Worm (Caenorhabditis elegans) whole organism, young adult: ENCODE measurements around the gene srab-3.

Source experiments
- F22D6.2 ChIP-seq: sonication (generic microtip); optimal IDR thresholded peaks from 2 replicates; lab custom pipeline; 2016; ENCODE audit warnings: mild to moderate bottlenecking, missing genetic modification characterization, missing compliant biosample characterization
- F23B12.7 ChIP-seq: sonication (generic microtip); optimal IDR thresholded peaks from 2 replicates; lab custom pipeline; 2017; ENCODE audit warnings: missing genetic modification characterization, mild to moderate bottlenecking, missing compliant biosample characterization, antibody characterized with exemption, moderate library complexity; ENCODE audit not compliant: insufficient read depth
- F52B5.7 ChIP-seq: sonication (generic microtip); optimal IDR thresholded peaks from 2 replicates; lab custom pipeline; 2016; ENCODE audit warnings: mild to moderate bottlenecking, missing genetic modification characterization, missing compliant biosample characterization
- F55B11.4 ChIP-seq: sonication (generic microtip); optimal IDR thresholded peaks from 2 replicates; lab custom pipeline; 2016; ENCODE audit warnings: missing compliant biosample characterization, missing genetic modification characterization, borderline replicate concordance; ENCODE audit not compliant: insufficient read depth
- F57A8.1 ChIP-seq: fragments of 200-800 bp; sonication (Bioruptor generic); optimal IDR thresholded peaks from 2 replicates; lab custom pipeline; 2018; ENCODE audit warnings: mild to moderate bottlenecking, missing genetic modification characterization, moderate library complexity, missing compliant biosample characterization
- K11D2.4 ChIP-seq: fragments of 200-800 bp; sonication (Bioruptor generic); IDR thresholded peaks from 2 replicates; pipeline ENCODE4 v1.3.6; 2022; ENCODE audit warnings: missing genetic modification reagents, missing genetic modification characterization, missing compliant biosample characterization
- K12H6.12 ChIP-seq: fragments of 200-800 bp; sonication (Bioruptor generic); optimal IDR thresholded peaks from 2 replicates; lab custom pipeline; 2018; ENCODE audit warnings: mild to moderate bottlenecking, missing genetic modification characterization, missing compliant biosample characterization
- Y56A3A.18 ChIP-seq: fragments of 200-800 bp; sonication (Bioruptor generic); IDR thresholded peaks from 2 replicates; pipeline ENCODE4 v1.3.6; 2022; ENCODE audit warnings: missing genetic modification reagents, missing genetic modification characterization, missing compliant biosample characterization
- Y79H2A.3 ChIP-seq: fragments of 200-800 bp; sonication (Bioruptor generic); conservative IDR thresholded peaks from 2 replicates; pipeline ENCODE4 v1.3.6; 2022; ENCODE audit warnings: missing genetic modification reagents, missing genetic modification characterization, missing compliant biosample characterization
- akir-1 ChIP-seq: fragments of 200-800 bp; sonication (Bioruptor generic); optimal IDR thresholded peaks from 2 replicates; lab custom pipeline; 2018; ENCODE audit warnings: mild to moderate bottlenecking, missing genetic modification characterization, moderate library complexity, missing compliant biosample characterization
- ama-1 ChIP-seq, 3 experiments: fragments of 150-350 bp in 1 of 3; sonication (generic microtip) in 2 of 3; optimal IDR thresholded peaks; 2 replicates each; lab custom pipeline; 2014 to 2018; ENCODE audit warnings: missing biosample characterization in 2 of 3, missing genetic modification characterization in 2 of 3, missing genetic modification reagents in 2 of 3
- attf-5 ChIP-seq: fragments of 200-800 bp; sonication (Bioruptor generic); optimal IDR thresholded peaks from 2 replicates; lab custom pipeline; 2018; ENCODE audit warnings: mild to moderate bottlenecking, missing genetic modification characterization, missing compliant biosample characterization
- bed-1 ChIP-seq: fragments of 200-800 bp; sonication (Bioruptor generic); IDR thresholded peaks from 2 replicates; pipeline ENCODE4 v1.3.6; 2022; ENCODE audit warnings: missing genetic modification reagents, missing genetic modification characterization, missing compliant biosample characterization
- cebp-1 ChIP-seq, 2 experiments: fragments of 200-800 bp in 1 of 2; sonication (Bioruptor generic) in 1 of 2; sonication (generic microtip) in 1 of 2; IDR thresholded peaks in 1 of 2; optimal IDR thresholded peaks in 1 of 2; 2 replicates each; pipeline versions ENCODE4 v1.3.6 to Lab custom; 2017 to 2022; ENCODE audit warnings: missing compliant biosample characterization in 2 of 2, missing genetic modification characterization in 2 of 2, mild to moderate bottlenecking in 1 of 2, missing genetic modification reagents in 1 of 2, moderate library complexity in 1 of 2
- ceh-27 ChIP-seq: fragments of 200-800 bp; sonication (Bioruptor generic); optimal IDR thresholded peaks from 2 replicates; lab custom pipeline; 2018; ENCODE audit warnings: mild to moderate bottlenecking, missing genetic modification characterization, moderate library complexity, missing compliant biosample characterization
- ceh-58 ChIP-seq: fragments of 200-800 bp; sonication (Bioruptor generic); IDR thresholded peaks from 2 replicates; pipeline ENCODE4 v1.3.6; 2022; ENCODE audit warnings: missing genetic modification characterization, missing compliant biosample characterization
- ceh-91 ChIP-seq: fragments of 200-800 bp; sonication (Bioruptor generic); IDR thresholded peaks from 2 replicates; pipeline ENCODE4 v1.3.6; 2022; ENCODE audit warnings: missing genetic modification reagents, missing genetic modification characterization, missing compliant biosample characterization
- dox-1 ChIP-seq: fragments of 200-800 bp; sonication (Bioruptor generic); IDR thresholded peaks from 2 replicates; pipeline ENCODE4 v1.3.6; 2022; ENCODE audit warnings: missing genetic modification reagents, missing genetic modification characterization, missing compliant biosample characterization
- egrh-3 ChIP-seq: fragments of 200-800 bp; sonication (Bioruptor generic); IDR thresholded peaks from 2 replicates; pipeline ENCODE4 v1.3.6; 2022; ENCODE audit warnings: missing genetic modification reagents, missing genetic modification characterization, missing compliant biosample characterization
- gei-17 ChIP-seq: fragments of 200-800 bp; sonication (Bioruptor generic); optimal IDR thresholded peaks from 2 replicates; lab custom pipeline; 2018; ENCODE audit warnings: mild to moderate bottlenecking, missing genetic modification characterization, missing compliant biosample characterization
- hlh-12 ChIP-seq: sonication (generic microtip); optimal IDR thresholded peaks from 2 replicates; lab custom pipeline; 2016; ENCODE audit warnings: missing genetic modification characterization, missing compliant biosample characterization
- hmg-20 ChIP-seq: fragments of 200-800 bp; sonication (Bioruptor generic); IDR thresholded peaks from 2 replicates; pipeline ENCODE4 v1.3.6; 2022; ENCODE audit warnings: missing genetic modification reagents, missing genetic modification characterization, missing compliant biosample characterization
- lin-54 ChIP-seq: fragments of 200-800 bp; sonication (Bioruptor generic); optimal IDR thresholded peaks from 2 replicates; lab custom pipeline; 2018; ENCODE audit warnings: mild to moderate bottlenecking, missing genetic modification characterization, missing compliant biosample characterization
- lir-1 ChIP-seq: fragments of 200-800 bp; sonication (Bioruptor generic); conservative IDR thresholded peaks from 2 replicates; pipeline ENCODE4 v1.3.6; 2022; ENCODE audit warnings: missing genetic modification reagents, missing genetic modification characterization, missing compliant biosample characterization
- nfyb-1 ChIP-seq: fragments of 200-800 bp; sonication (Bioruptor generic); IDR thresholded peaks from 2 replicates; pipeline ENCODE4 v1.3.6; 2022; ENCODE audit warnings: missing genetic modification reagents, missing genetic modification characterization, missing compliant biosample characterization
- nhr-27 ChIP-seq: fragments of 200-800 bp; sonication (Bioruptor generic); optimal IDR thresholded peaks from 2 replicates; lab custom pipeline; 2018; ENCODE audit warnings: mild to moderate bottlenecking, missing genetic modification characterization, moderate library complexity, missing compliant biosample characterization
- nhr-80 ChIP-seq: sonication (generic microtip); optimal IDR thresholded peaks from 2 replicates; lab custom pipeline; 2016; ENCODE audit warnings: missing genetic modification characterization, missing compliant biosample characterization
- nhr-90 ChIP-seq: sonication (generic microtip); optimal IDR thresholded peaks from 2 replicates; lab custom pipeline; 2016; ENCODE audit warnings: missing genotype, mild to moderate bottlenecking, missing genetic modification characterization, missing compliant biosample characterization
- pbrm-1 ChIP-seq: fragments of 200-800 bp; sonication (Bioruptor generic); IDR thresholded peaks from 2 replicates; pipeline ENCODE4 v1.3.6; 2022; ENCODE audit warnings: missing genetic modification reagents, missing genetic modification characterization, missing compliant biosample characterization
- repo-1 ChIP-seq: sonication (generic microtip); optimal IDR thresholded peaks from 2 replicates; lab custom pipeline; 2017; ENCODE audit warnings: mild to moderate bottlenecking, missing genetic modification characterization, missing compliant biosample characterization
- snpc-3.4 ChIP-seq: sonication (generic microtip); optimal IDR thresholded peaks from 2 replicates; lab custom pipeline; 2017; ENCODE audit warnings: missing genetic modification characterization, mild to moderate bottlenecking, missing compliant biosample characterization, antibody characterized with exemption, moderate library complexity, missing genotype, missing genetic modification reagents
- snpc-4 ChIP-seq, 5 experiments: fragments of 150-350 bp in 1 of 5; sonication (generic microtip) in 4 of 5; optimal IDR thresholded peaks; 2 replicates each; lab custom pipeline; 2014 to 2018; ENCODE audit warnings: missing genetic modification characterization in 5 of 5, missing biosample characterization in 3 of 5, antibody characterized with exemption in 2 of 5, mild to moderate bottlenecking in 2 of 5, missing compliant biosample characterization in 2 of 5, missing genotype in 2 of 5, moderate library complexity in 2 of 5, missing genetic modification reagents in 1 of 5
- somi-1 ChIP-seq: fragments of 200-800 bp; sonication (Bioruptor generic); optimal IDR thresholded peaks from 2 replicates; lab custom pipeline; 2018; ENCODE audit warnings: mild to moderate bottlenecking, missing genetic modification characterization, missing compliant biosample characterization
- unc-62 ChIP-seq: fragments of 150-350 bp; optimal IDR thresholded peaks from 2 replicates; lab custom pipeline; 2014; ENCODE audit warnings: missing biosample characterization, missing genetic modification reagents, missing genetic modification characterization
- ztf-18 ChIP-seq: sonication (generic microtip); optimal IDR thresholded peaks from 2 replicates; lab custom pipeline; 2016; ENCODE audit warnings: missing genotype, mild to moderate bottlenecking, missing genetic modification characterization, missing compliant biosample characterization
- ztf-25 ChIP-seq: fragments of 200-800 bp; sonication (Bioruptor generic); IDR thresholded peaks from 2 replicates; pipeline ENCODE4 v1.3.6; 2022; ENCODE audit warnings: missing genetic modification reagents, missing genetic modification characterization, missing compliant biosample characterization
- ztf-26 ChIP-seq: sonication (generic microtip); optimal IDR thresholded peaks from 2 replicates; lab custom pipeline; 2017; ENCODE audit warnings: missing genetic modification characterization, missing compliant biosample characterization

The srab-3 gene

DNA sequence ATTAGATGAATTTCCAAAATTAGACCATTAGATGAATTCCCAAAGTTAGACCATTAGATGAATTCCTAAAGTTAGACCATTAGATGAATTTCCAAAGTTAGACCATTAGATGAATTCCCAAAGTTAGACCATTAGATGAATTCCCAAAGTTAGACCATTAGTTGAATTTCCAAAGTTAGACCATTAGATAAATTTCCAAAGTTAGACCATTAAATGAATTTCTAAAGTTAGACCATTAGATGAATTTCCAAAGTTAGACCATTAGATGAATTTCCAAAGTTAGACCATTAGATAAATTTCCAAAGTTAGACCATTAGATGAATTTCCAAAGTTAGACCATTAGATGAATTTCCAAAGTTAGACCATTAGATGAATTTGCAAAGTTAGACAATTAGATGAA lies 32.4 kb downstream of the srab-3 start:
- peak; percentile 83 for TF ChIP-seq egrh-3 (GFP tag; lab: Robert Waterston, UW)

DNA sequence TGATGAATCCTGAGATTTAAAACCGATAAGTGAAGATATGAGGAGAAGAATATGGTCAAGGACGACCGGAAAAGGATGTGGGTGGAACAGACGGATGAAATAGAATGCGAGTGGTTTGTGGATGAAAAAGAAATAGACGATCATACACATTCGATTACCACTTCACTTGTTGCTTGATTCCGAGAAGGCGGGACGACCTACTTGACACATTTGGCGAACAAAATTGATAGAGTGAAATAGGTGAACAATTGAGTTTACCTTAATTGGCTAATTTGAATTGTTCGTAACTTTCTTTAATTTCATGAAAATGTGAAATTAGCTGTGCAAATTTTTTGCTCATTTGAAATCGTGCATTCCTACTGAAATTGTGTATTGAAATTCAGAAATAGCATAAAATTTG lies 35.6 kb downstream of the srab-3 start, which contains the start of gene Y58A7A.2:
TSS of gene Y58A7A.2 (minus strand) at position 101 of the 400 bp plus-strand sequence.
- TF ChIP-seq ceh-91 (GFP tag; lab: Robert Waterston, UW), result no peak
- TF ChIP-seq hmg-20 (GFP tag; lab: Robert Waterston, UW), result no peak

DNA sequence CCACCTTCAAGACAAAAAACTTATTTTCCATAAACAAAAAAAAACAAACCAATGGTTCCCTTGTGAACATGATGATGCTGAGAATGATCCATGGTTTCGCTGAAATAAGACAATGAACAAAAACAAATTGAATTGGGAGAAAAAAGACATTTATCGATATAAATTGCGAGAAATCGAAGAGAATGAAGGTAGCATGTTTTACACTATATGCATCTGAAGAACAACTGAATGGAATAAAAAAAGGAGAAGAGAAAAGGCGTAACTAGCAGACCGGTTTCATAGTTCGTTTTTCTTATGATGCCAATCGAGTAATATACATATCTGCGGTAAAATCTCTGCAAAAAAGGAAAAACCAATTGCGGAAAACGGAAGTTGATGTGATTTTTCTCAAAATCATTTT lies 38.3 kb downstream of the srab-3 start, which contains the start of gene Y58A7A.1:
TSS of gene Y58A7A.1 (minus strand) at position 101 of the 400 bp plus-strand sequence.
- no peak for TF ChIP-seq akir-1 (GFP tag; lab: Kevin White, UChicago)
- no peak for TF ChIP-seq K12H6.12 (tag; lab: Kevin White, UChicago)
- TF ChIP-seq hlh-12 (tag; lab: Kevin White, UChicago), result no peak
- no peak for TF ChIP-seq somi-1 (GFP tag; lab: Kevin White, UChicago)
- no peak for TF ChIP-seq bed-1 (GFP tag; lab: Robert Waterston, UW)
- TF ChIP-seq ztf-25 (GFP tag; lab: Robert Waterston, UW), result no peak
- no peak for TF ChIP-seq attf-5 (GFP tag; lab: Kevin White, UChicago)
- no peak for TF ChIP-seq gei-17
- TF ChIP-seq Y56A3A.18, result no peak
- no peak for TF ChIP-seq pbrm-1 (GFP tag; lab: Robert Waterston, UW)
- no peak for TF ChIP-seq nhr-90 (tag; lab: Kevin White, UChicago)
- TF ChIP-seq nfyb-1 (GFP tag; lab: Robert Waterston, UW), result no peak
- TF ChIP-seq cebp-1 (GFP tag; IDR thresholded peaks at IDR 0.05; lab: Robert Waterston, UW), result no peak
- no peak for TF ChIP-seq cebp-1 (tag; optimal IDR thresholded peaks at IDR 0.05; lab: Kevin White, UChicago)
- TF ChIP-seq, all 124 proteins: peak for 0

DNA sequence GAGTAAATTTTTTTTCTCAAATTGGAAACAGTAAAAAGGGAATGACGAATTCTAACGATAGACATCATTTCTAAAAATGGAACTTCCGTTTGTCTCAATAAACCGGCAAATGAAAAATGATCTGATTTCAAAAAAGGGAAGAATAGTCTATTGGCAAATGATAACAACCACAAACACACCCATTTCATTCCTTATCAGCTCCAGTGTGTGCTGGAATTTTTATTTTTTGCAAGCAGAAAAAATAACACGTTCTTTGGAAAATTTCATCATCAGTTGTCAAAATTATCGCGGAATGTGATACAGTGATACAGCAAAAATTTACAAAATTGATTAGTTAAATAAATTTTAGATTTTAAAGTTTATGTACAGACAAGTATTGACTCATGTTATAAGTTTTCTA lies 40.3 kb downstream of the srab-3 start:
- TF ChIP-seq nhr-80 (tag; lab: Kevin White, UChicago) (peak; percentile 87), unc-62 (peak; percentile 67), cebp-1 (GFP tag; IDR thresholded peaks at IDR 0.05; lab: Robert Waterston, UW) (peak; percentile 48; the same call in 1 of the 2 replicates), cebp-1 (tag; optimal IDR thresholded peaks at IDR 0.05; lab: Kevin White, UChicago) (peak; percentile 74), nhr-90 (tag; lab: Kevin White, UChicago) (no peak)

DNA sequence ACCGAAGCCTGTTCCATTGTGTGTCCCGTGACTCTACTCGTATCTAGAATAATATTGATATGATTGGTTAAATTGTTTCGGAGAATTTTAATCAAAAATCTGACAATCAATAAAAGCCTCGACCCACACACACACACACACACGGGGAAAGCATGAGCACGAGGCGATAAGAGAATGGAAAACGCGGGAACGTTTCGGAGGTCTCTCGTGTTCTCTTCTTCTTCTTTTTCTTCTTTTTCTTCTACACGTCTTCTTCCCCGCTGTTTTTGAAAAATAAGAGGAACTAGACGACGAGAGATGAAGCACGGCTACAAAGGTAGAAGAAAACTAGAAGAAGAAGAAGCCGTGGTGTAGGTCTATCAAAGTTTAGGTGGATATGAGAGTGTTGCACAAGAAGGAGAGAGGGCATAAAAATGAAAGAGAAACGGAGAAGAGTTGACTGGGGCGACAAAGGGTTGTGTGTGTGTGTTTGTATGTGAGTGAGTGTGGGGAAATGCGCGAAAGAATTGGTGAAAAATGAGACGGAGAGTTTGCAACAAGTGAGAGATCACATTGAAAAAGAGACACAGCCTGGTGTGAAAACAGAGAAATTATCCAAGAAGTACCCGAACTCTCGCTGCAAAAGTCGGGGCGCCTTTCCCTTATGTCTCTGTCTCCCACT lies 42.8 kb downstream of the srab-3 start, which contains the start of gene mlk-1:
TSS of gene mlk-1 (minus strand) at position 51 of the 661 bp plus-strand sequence.
- TF ChIP-seq F55B11.4 (tag; lab: Kevin White, UChicago) (no peak), snpc-3.4 (tag; lab: Kevin White, UChicago) (no peak), ceh-27 (GFP tag; lab: Kevin White, UChicago) (peak; percentile 47), ztf-25 (GFP tag; lab: Robert Waterston, UW) (no peak), F52B5.7 (tag; lab: Kevin White, UChicago) (no peak), K11D2.4 (no peak), snpc-4 (GFP tag; optimal IDR thresholded peaks at IDR 0.05; lab: Kevin White, UChicago) (no peak), snpc-4 (tag; optimal IDR thresholded peaks at IDR 0.05; lab: Kevin White, UChicago) (peak in 3 of 4 experiments; percentile 7 to 35 (median 9)), dox-1 (no peak), F23B12.7 (tag; lab: Kevin White, UChicago) (no peak), nhr-80 (tag; lab: Kevin White, UChicago) (peak; percentile 43), cebp-1 (GFP tag; IDR thresholded peaks at IDR 0.05; lab: Robert Waterston, UW) (no peak), cebp-1 (tag; optimal IDR thresholded peaks at IDR 0.05; lab: Kevin White, UChicago) (peak; percentile 64), ceh-58 (GFP tag; lab: Robert Waterston, UW) (no peak), nhr-27 (tag; lab: Kevin White, UChicago) (no peak), ztf-18 (peak; percentile 22), egrh-3 (GFP tag; lab: Robert Waterston, UW) (peak; percentile 18), ama-1 (optimal IDR thresholded peaks at IDR 0.05; lab: Kevin White, UChicago) (peak; percentile 52), ama-1 (GFP tag; optimal IDR thresholded peaks at IDR 0.05; lab: Kevin White, UChicago) (no peak), lin-54 (no peak), lir-1 (no peak), Y79H2A.3 (GFP tag; lab: Robert Waterston, UW) (no peak), F22D6.2 (tag; lab: Kevin White, UChicago) (no peak), ztf-26 (tag; lab: Kevin White, UChicago) (peak; percentile 33), F57A8.1 (GFP tag; lab: Kevin White, UChicago) (no peak), repo-1 (no peak)
